Worm (Caenorhabditis elegans) whole organism, L1 larva: ENCODE measurements around the gene col-102.

Experiments used
- aly-2 ChIP-seq: fragments of 150-350 bp; optimal IDR thresholded peaks from 2 replicates; lab custom pipeline; 2014; ENCODE audit warnings: missing biosample characterization, missing genetic modification characterization
- ama-1 ChIP-seq: fragments of 150-350 bp; optimal IDR thresholded peaks from 2 replicates; lab custom pipeline; 2014
- dpl-1 ChIP-seq, 3 experiments: fragments of 150-350 bp in 2 of 3; sonication (generic microtip) in 1 of 3; optimal IDR thresholded peaks; 2 replicates each; lab custom pipeline; 2014 to 2017; ENCODE audit warnings: missing biosample characterization in 3 of 3, missing genetic modification characterization in 3 of 3, missing genetic modification reagents in 3 of 3
- fkh-10 ChIP-seq: sonication (generic microtip); optimal IDR thresholded peaks from 2 replicates; lab custom pipeline; 2017; ENCODE audit warnings: missing biosample characterization, missing genetic modification reagents, missing genetic modification characterization
- lin-15B ChIP-seq: fragments of 150-350 bp; sonication (generic microtip); optimal IDR thresholded peaks from 3 replicates; lab custom pipeline; 2014; ENCODE audit warnings: missing biosample characterization, missing genetic modification characterization
- lsy-2 ChIP-seq, 2 experiments: fragments of 150-350 bp; optimal IDR thresholded peaks; 2 replicates each; lab custom pipeline; 2014; ENCODE audit warnings: missing biosample characterization in 2 of 2, missing genetic modification characterization in 2 of 2
- nhr-11 ChIP-seq: fragments of 150-350 bp; optimal IDR thresholded peaks from 2 replicates; lab custom pipeline; 2014; ENCODE audit warnings: missing biosample characterization, missing genetic modification characterization
- nhr-12 ChIP-seq: sonication (generic microtip); optimal IDR thresholded peaks from 2 replicates; lab custom pipeline; 2017; ENCODE audit warnings: missing biosample characterization, missing genetic modification characterization
- skn-1 ChIP-seq: fragments of 150-350 bp; optimal IDR thresholded peaks from 2 replicates; lab custom pipeline; 2014; ENCODE audit warnings: missing biosample characterization, missing genetic modification characterization
- swsn-7 ChIP-seq: sonication (generic microtip); optimal IDR thresholded peaks from 2 replicates; lab custom pipeline; 2016; ENCODE audit warnings: missing genetic modification characterization, missing compliant biosample characterization
- unc-130 ChIP-seq: fragments of 150-350 bp; optimal IDR thresholded peaks from 2 replicates; lab custom pipeline; 2017; ENCODE audit warnings: missing biosample characterization, missing genetic modification characterization, inconsistent platforms
- unc-62 ChIP-seq: fragments of 150-350 bp; optimal IDR thresholded peaks from 2 replicates; lab custom pipeline; 2014; ENCODE audit warnings: missing biosample characterization, missing genetic modification reagents, missing genetic modification characterization
- ztf-11 ChIP-seq, 2 experiments: sonication (generic microtip); optimal IDR thresholded peaks; 2 replicates each; lab custom pipeline; 2016 to 2017; ENCODE audit warnings: missing genetic modification characterization in 2 of 2, missing biosample characterization in 1 of 2, missing compliant biosample characterization in 1 of 2

DNA sequence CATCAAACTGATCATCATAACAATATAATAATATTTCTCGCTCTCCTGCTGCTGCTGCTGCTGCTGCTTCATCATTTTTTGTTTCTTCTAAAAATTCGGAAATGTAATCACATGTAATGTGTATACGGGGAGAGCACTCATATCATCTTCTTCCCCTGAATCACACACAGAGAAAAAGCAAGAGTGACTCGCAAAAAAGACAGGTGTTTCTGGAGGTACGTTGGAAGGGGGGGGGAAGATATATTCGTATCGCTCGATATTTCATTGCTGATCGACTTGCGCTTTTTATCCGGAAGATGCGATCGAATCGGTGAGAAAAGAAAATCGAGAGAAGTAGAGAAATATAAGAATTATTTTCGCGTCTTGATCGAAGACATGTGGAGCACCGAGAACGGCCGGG is 3.4 kb downstream of the col-102 start:
- TF ChIP-seq unc-130 (tag; lab: Kevin White, UChicago), result no peak
- no peak for TF ChIP-seq ama-1 (lab: Kevin White, UChicago)
- TF ChIP-seq lin-15B (tag; lab: Kevin White, UChicago), result no peak
- peak in 1 of 2 experiments; percentile 42 for TF ChIP-seq lsy-2 (tag; optimal IDR thresholded peaks at IDR 0.05; lab: Kevin White, UChicago)
- no peak for TF ChIP-seq ztf-11 (tag; optimal IDR thresholded peaks at IDR 0.05; lab: Kevin White, UChicago)
- peak in 1 of 3 experiments; percentile 7 for TF ChIP-seq dpl-1 (GFP tag; optimal IDR thresholded peaks at IDR 0.05; lab: Kevin White, UChicago)
- TF ChIP-seq unc-62 (GFP tag; lab: Kevin White, UChicago), result no peak
- no peak for TF ChIP-seq nhr-11
- TF ChIP-seq skn-1 (tag; lab: Kevin White, UChicago), result no peak
- no peak for TF ChIP-seq nhr-12 (tag; lab: Kevin White, UChicago)
- TF ChIP-seq fkh-10 (GFP tag; lab: Kevin White, UChicago), result no peak
- TF ChIP-seq aly-2 (tag; lab: Kevin White, UChicago), result no peak
- no peak for TF ChIP-seq swsn-7
